Worm (Caenorhabditis elegans): ENCODE data around the gene rsd-3.

ce11 chrX:11765860-11766259, 32.4 kb upstream of the rsd-3 start:
- TF ChIP-seq dmd-6 (GFP tag; IDR thresholded peaks at IDR 0.05) (no peak), mep-1 (tag; optimal IDR thresholded peaks at IDR 0.05) (no peak), nhr-25 (tag; optimal IDR thresholded peaks at IDR 0.05; ENCODE audit: borderline replicate concordance, insufficient read depth) (no peak), egl-27 (tag; optimal IDR thresholded peaks at IDR 0.05) (no peak), F10B5.3 (tag; optimal IDR thresholded peaks at IDR 0.05) (no peak), mdl-1 (tag; optimal IDR thresholded peaks at IDR 0.05) (no peak), snpc-4 (tag; optimal IDR thresholded peaks at IDR 0.05) (no peak), saeg-2 (GFP tag; IDR thresholded peaks at IDR 0.05) (no peak), ctbp-1 (GFP tag; IDR thresholded peaks at IDR 0.05) (no peak), ZK546.5 (tag; optimal IDR thresholded peaks at IDR 0.05) (no peak)
